Comparison of ENCODE assay signal across 1 fruit fly cellular context in genomic region chr3L:11210517-11210916, dm6.
TF ChIP-seq lines count a peak whose summit lies in the region.

Gene Ube3a, minus strand, starts transcription at chr3L:11210583.
Gene CG7600, plus strand, starts transcription at chr3L:11210786.

TF ChIP-seq in whole organism, embryonic, 481 proteins besides CTCF, POLR2A, EP300 and RAD21 (continued from another document and continues in another):
- TF ChIP-seq Nf-YC (tag; optimal IDR thresholded peaks at IDR 0.05; lab: Kevin White, UChicago): peak; percentile 54
- TF ChIP-seq ap (GFP tag; IDR thresholded peaks at IDR 0.05; lab: Robert Waterston, UW): no peak
- TF ChIP-seq CG17568 (GFP tag; optimal IDR thresholded peaks at IDR 0.05; lab: Kevin White, UChicago): no peak
- peak; percentile 22 for TF ChIP-seq Deaf1 (tag; optimal IDR thresholded peaks at IDR 0.05; lab: Kevin White, UChicago)
- TF ChIP-seq CG12071 (GFP tag; optimal IDR thresholded peaks at IDR 0.05; lab: Kevin White, UChicago): peak; percentile 7
- TF ChIP-seq tap (tag; optimal IDR thresholded peaks at IDR 0.05; lab: Kevin White, UChicago): peak; percentile 15
- no peak for TF ChIP-seq croc (GFP tag; conservative IDR thresholded peaks at IDR 0.05; lab: Robert Waterston, UW)
- TF ChIP-seq disco-r (GFP tag; optimal IDR thresholded peaks at IDR 0.05; lab: Kevin White, UChicago): no peak
- TF ChIP-seq D (optimal IDR thresholded peaks at IDR 0.05; lab: Kevin White, UChicago): no peak
- no peak for TF ChIP-seq D (GFP tag; optimal IDR thresholded peaks at IDR 0.05; lab: Kevin White, UChicago)
- TF ChIP-seq klu (GFP tag; IDR thresholded peaks at IDR 0.05; lab: Robert Waterston, UW): no peak
- TF ChIP-seq CG10543 (GFP tag; optimal IDR thresholded peaks at IDR 0.05; lab: Kevin White, UChicago): peak; percentile 53
- no peak for TF ChIP-seq pan (optimal IDR thresholded peaks at IDR 0.05; lab: Kevin White, UChicago)
- no peak for TF ChIP-seq pan (GFP tag; optimal IDR thresholded peaks at IDR 0.05 in 1 of 2, IDR thresholded peaks at IDR 0.05 in 1 of 2)
- no peak for TF ChIP-seq CG5953 (GFP tag; IDR thresholded peaks at IDR 0.05; lab: Robert Waterston, UW)
- no peak for TF ChIP-seq CG31388 (GFP tag; optimal IDR thresholded peaks at IDR 0.05; lab: Kevin White, UChicago)
- TF ChIP-seq amos (GFP tag; IDR thresholded peaks at IDR 0.05; lab: Robert Waterston, UW; ENCODE audit: partially characterized antibody): peak; percentile 99
- no peak for TF ChIP-seq CG18619 (GFP tag; optimal IDR thresholded peaks at IDR 0.05; lab: Kevin White, UChicago)
- no peak for TF ChIP-seq CG31365 (tag; optimal IDR thresholded peaks at IDR 0.05; lab: Kevin White, UChicago)
- peak; percentile 100 for TF ChIP-seq Bgb (GFP tag; IDR thresholded peaks at IDR 0.05; lab: Robert Waterston, UW; ENCODE audit: partially characterized antibody)
- no peak for TF ChIP-seq h (optimal IDR thresholded peaks at IDR 0.05; lab: Kevin White, UChicago)
- TF ChIP-seq CG14441 (GFP tag; IDR thresholded peaks at IDR 0.05; lab: Robert Waterston, UW): no peak
- peak; percentile 41 for TF ChIP-seq CG8924 (tag; optimal IDR thresholded peaks at IDR 0.05; lab: Kevin White, UChicago)
- no peak for TF ChIP-seq CG1529 (GFP tag; optimal IDR thresholded peaks at IDR 0.05; lab: Kevin White, UChicago)
- no peak for TF ChIP-seq CG3065 (GFP tag; optimal IDR thresholded peaks at IDR 0.05; lab: Kevin White, UChicago)
- peak; percentile 21 for TF ChIP-seq CG15269 (tag; optimal IDR thresholded peaks at IDR 0.05; lab: Kevin White, UChicago)
- TF ChIP-seq CG32772 (GFP tag; IDR thresholded peaks at IDR 0.05; lab: Robert Waterston, UW): no peak
- TF ChIP-seq CG16779 (GFP tag; IDR thresholded peaks at IDR 0.05; lab: Robert Waterston, UW): no peak
- peak; percentile 11 for TF ChIP-seq dmrt11E (tag; optimal IDR thresholded peaks at IDR 0.05; lab: Kevin White, UChicago)
- no peak for TF ChIP-seq Meics (GFP tag; optimal IDR thresholded peaks at IDR 0.05; lab: Kevin White, UChicago)
- no peak for TF ChIP-seq corto (GFP tag; optimal IDR thresholded peaks at IDR 0.05; lab: Kevin White, UChicago)
- TF ChIP-seq Hr39 (optimal IDR thresholded peaks at IDR 0.05; lab: Kevin White, UChicago): no peak
- peak; percentile 99 for TF ChIP-seq kay (GFP tag; optimal IDR thresholded peaks at IDR 0.05; lab: Kevin White, UChicago)
- TF ChIP-seq CG9797 (GFP tag; optimal IDR thresholded peaks at IDR 0.05; lab: Kevin White, UChicago): peak; percentile 71
- no peak for TF ChIP-seq schlank (tag; optimal IDR thresholded peaks at IDR 0.05; lab: Kevin White, UChicago)
- TF ChIP-seq sqz (GFP tag; optimal IDR thresholded peaks at IDR 0.05; lab: Kevin White, UChicago): peak; percentile 73
- TF ChIP-seq Oli (tag; optimal IDR thresholded peaks at IDR 0.05; lab: Kevin White, UChicago): no peak
- TF ChIP-seq Hr3 (GFP tag; optimal IDR thresholded peaks at IDR 0.05; lab: Kevin White, UChicago): no peak
- no peak for TF ChIP-seq CG32767 (GFP tag; IDR thresholded peaks at IDR 0.05; lab: Robert Waterston, UW)
- no peak for TF ChIP-seq Hmx (GFP tag; optimal IDR thresholded peaks at IDR 0.05; lab: Kevin White, UChicago)
- peak; percentile 63 for TF ChIP-seq CG7786 (GFP tag; optimal IDR thresholded peaks at IDR 0.05; lab: Kevin White, UChicago)
- TF ChIP-seq CG17385 (GFP tag; optimal IDR thresholded peaks at IDR 0.05; lab: Kevin White, UChicago): peak; percentile 20
- no peak for TF ChIP-seq Sry-β (GFP tag; optimal IDR thresholded peaks at IDR 0.05; lab: Kevin White, UChicago)
- no peak for TF ChIP-seq gt (GFP tag; IDR thresholded peaks at IDR 0.05; lab: Robert Waterston, UW)
- TF ChIP-seq MBD-R2 (GFP tag; IDR thresholded peaks at IDR 0.05; lab: Robert Waterston, UW): peak; percentile 87
- TF ChIP-seq Pdp1 (GFP tag; optimal IDR thresholded peaks at IDR 0.05; lab: Kevin White, UChicago): peak in 1 of 2 experiments; percentile 83
- no peak for TF ChIP-seq cad (GFP tag; optimal IDR thresholded peaks at IDR 0.05; lab: Kevin White, UChicago)
- TF ChIP-seq CG12219 (GFP tag; optimal IDR thresholded peaks at IDR 0.05; lab: Kevin White, UChicago): no peak
- TF ChIP-seq Gug (GFP tag; IDR thresholded peaks at IDR 0.05; lab: Robert Waterston, UW): no peak
- peak; percentile 77 for TF ChIP-seq CG3847 (GFP tag; IDR thresholded peaks at IDR 0.05; lab: Robert Waterston, UW)
- TF ChIP-seq fu2 (GFP tag; optimal IDR thresholded peaks at IDR 0.05; lab: Kevin White, UChicago): peak; percentile 36
- TF ChIP-seq CG12942 (GFP tag; optimal IDR thresholded peaks at IDR 0.05; lab: Kevin White, UChicago): no peak
- TF ChIP-seq odd (GFP tag; optimal IDR thresholded peaks at IDR 0.05; lab: Kevin White, UChicago): no peak
- no peak for TF ChIP-seq CG8944 (GFP tag; optimal IDR thresholded peaks at IDR 0.05; lab: Kevin White, UChicago)
- TF ChIP-seq CG31441 (GFP tag; IDR thresholded peaks at IDR 0.05; lab: Robert Waterston, UW): peak; percentile 49; the same call in 1 of the 2 replicates
- TF ChIP-seq CG11085 (GFP tag; IDR thresholded peaks at IDR 0.05; lab: Robert Waterston, UW): no peak; the same call in 1 of the 2 replicates
- peak in 1 of 3 experiments; percentile 65 for TF ChIP-seq Stat92E (GFP tag; optimal IDR thresholded peaks at IDR 0.05; lab: Kevin White, UChicago)
- no peak for TF ChIP-seq CG6854 (GFP tag; optimal IDR thresholded peaks at IDR 0.05; lab: Kevin White, UChicago)
- TF ChIP-seq CG15011 (GFP tag; optimal IDR thresholded peaks at IDR 0.05; lab: Kevin White, UChicago): no peak
- TF ChIP-seq CG10147 (GFP tag; optimal IDR thresholded peaks at IDR 0.05; lab: Kevin White, UChicago): peak; percentile 39
- TF ChIP-seq Hand (GFP tag; optimal IDR thresholded peaks at IDR 0.05; lab: Kevin White, UChicago): peak; percentile 28
- TF ChIP-seq danr (GFP tag; IDR thresholded peaks at IDR 0.05; lab: Robert Waterston, UW): no peak
- no peak for TF ChIP-seq Rx (GFP tag; IDR thresholded peaks at IDR 0.05; lab: Robert Waterston, UW)
- TF ChIP-seq CG10267 (tag; optimal IDR thresholded peaks at IDR 0.05; lab: Kevin White, UChicago): peak; percentile 99
- TF ChIP-seq Atf6 (GFP tag; IDR thresholded peaks at IDR 0.05; lab: Robert Waterston, UW): peak; percentile 36; the same call in 1 of the 2 replicates
- TF ChIP-seq sens-2 (GFP tag; IDR thresholded peaks at IDR 0.05; lab: Robert Waterston, UW): no peak
- TF ChIP-seq CG13296 (GFP tag; optimal IDR thresholded peaks at IDR 0.05; lab: Kevin White, UChicago): peak; percentile 27
- no peak for TF ChIP-seq Gsc (GFP tag; IDR thresholded peaks at IDR 0.05; lab: Robert Waterston, UW)
- TF ChIP-seq Lim3 (GFP tag; IDR thresholded peaks at IDR 0.05; lab: Robert Waterston, UW): no peak
- TF ChIP-seq slbo (GFP tag; IDR thresholded peaks at IDR 0.05; lab: Robert Waterston, UW): peak; percentile 59
- peak; percentile 47; the same call in 1 of the 3 replicates for TF ChIP-seq ci (GFP tag; IDR thresholded peaks at IDR 0.05; lab: Robert Waterston, UW)
- peak; percentile 100 for TF ChIP-seq mld (GFP tag; IDR thresholded peaks at IDR 0.05; lab: Robert Waterston, UW; ENCODE audit: partially characterized antibody)
- TF ChIP-seq dati (GFP tag; IDR thresholded peaks at IDR 0.05; lab: Robert Waterston, UW): no peak
- peak; percentile 84 for TF ChIP-seq CG1603 (tag; optimal IDR thresholded peaks at IDR 0.05; lab: Kevin White, UChicago)
- TF ChIP-seq gcm2 (GFP tag; optimal IDR thresholded peaks at IDR 0.05; lab: Kevin White, UChicago): no peak
- TF ChIP-seq Dfd (GFP tag; optimal IDR thresholded peaks at IDR 0.05; lab: Kevin White, UChicago): no peak
- no peak for TF ChIP-seq CG6765 (GFP tag; optimal IDR thresholded peaks at IDR 0.05; lab: Kevin White, UChicago)
- TF ChIP-seq CG12744 (GFP tag; optimal IDR thresholded peaks at IDR 0.05; lab: Kevin White, UChicago): peak; percentile 32
- peak; percentile 71 for TF ChIP-seq gsb-n (tag; optimal IDR thresholded peaks at IDR 0.05; lab: Kevin White, UChicago)
- TF ChIP-seq pros (GFP tag; optimal IDR thresholded peaks at IDR 0.05; lab: Kevin White, UChicago): no peak
- peak; percentile 93 for TF ChIP-seq CG2129 (GFP tag; IDR thresholded peaks at IDR 0.05; lab: Robert Waterston, UW; ENCODE audit: partially characterized antibody)
- no peak for TF ChIP-seq CG8281 (tag; optimal IDR thresholded peaks at IDR 0.05; lab: Kevin White, UChicago)
- no peak for TF ChIP-seq D19A (tag; optimal IDR thresholded peaks at IDR 0.05; lab: Kevin White, UChicago)
- peak; percentile 65 for TF ChIP-seq exex (tag; optimal IDR thresholded peaks at IDR 0.05; lab: Kevin White, UChicago)
- TF ChIP-seq fd3F (GFP tag; optimal IDR thresholded peaks at IDR 0.05; lab: Kevin White, UChicago): no peak
- TF ChIP-seq CG8765 (GFP tag; IDR thresholded peaks at IDR 0.05; lab: Robert Waterston, UW): no peak
- peak; percentile 67 for TF ChIP-seq CG2120 (GFP tag; optimal IDR thresholded peaks at IDR 0.05; lab: Kevin White, UChicago)
- TF ChIP-seq lilli (GFP tag; optimal IDR thresholded peaks at IDR 0.05; lab: Kevin White, UChicago): peak; percentile 61
- TF ChIP-seq cwo (GFP tag; optimal IDR thresholded peaks at IDR 0.05; lab: Kevin White, UChicago): peak; percentile 8
- no peak for TF ChIP-seq Camta (GFP tag; optimal IDR thresholded peaks at IDR 0.05; lab: Kevin White, UChicago)
- peak; percentile 60 for TF ChIP-seq Elba2 (GFP tag; optimal IDR thresholded peaks at IDR 0.05; lab: Kevin White, UChicago)
- TF ChIP-seq cg (GFP tag; optimal IDR thresholded peaks at IDR 0.05; lab: Kevin White, UChicago): peak; percentile 11
- TF ChIP-seq Dip2 (GFP tag; IDR thresholded peaks at IDR 0.05; lab: Robert Waterston, UW): no peak
- TF ChIP-seq CG13123 (GFP tag; optimal IDR thresholded peaks at IDR 0.05; lab: Kevin White, UChicago): no peak
- TF ChIP-seq Sox100B (GFP tag; optimal IDR thresholded peaks at IDR 0.05; lab: Kevin White, UChicago): no peak
- peak; percentile 25 for TF ChIP-seq CG4854 (GFP tag; optimal IDR thresholded peaks at IDR 0.05; lab: Kevin White, UChicago)
- TF ChIP-seq ato (GFP tag; IDR thresholded peaks at IDR 0.05; lab: Robert Waterston, UW; ENCODE audit: partially characterized antibody): peak; percentile 100
- peak; percentile 88 for TF ChIP-seq trem (tag; optimal IDR thresholded peaks at IDR 0.05; lab: Kevin White, UChicago)
- TF ChIP-seq Mes4 (GFP tag; optimal IDR thresholded peaks at IDR 0.05; lab: Kevin White, UChicago): peak; percentile 53
- TF ChIP-seq Neu2 (GFP tag; optimal IDR thresholded peaks at IDR 0.05; lab: Kevin White, UChicago; ENCODE audit: borderline replicate concordance): peak; percentile 24
- TF ChIP-seq CG7372 (GFP tag; IDR thresholded peaks at IDR 0.05; lab: Robert Waterston, UW): no peak
- peak; percentile 5 for TF ChIP-seq CG13775 (GFP tag; optimal IDR thresholded peaks at IDR 0.05; lab: Kevin White, UChicago)
- peak; percentile 43 to 56 for TF ChIP-seq dpn (GFP tag; optimal IDR thresholded peaks at IDR 0.05; lab: Kevin White, UChicago)
- TF ChIP-seq CG2202 (tag; optimal IDR thresholded peaks at IDR 0.05; lab: Kevin White, UChicago): peak; percentile 34
- peak; percentile 100 for TF ChIP-seq Opbp (GFP tag; IDR thresholded peaks at IDR 0.05; lab: Robert Waterston, UW; ENCODE audit: partially characterized antibody)
- no peak for TF ChIP-seq fd64A (GFP tag; optimal IDR thresholded peaks at IDR 0.05; lab: Kevin White, UChicago)
- TF ChIP-seq grn (GFP tag; optimal IDR thresholded peaks at IDR 0.05; lab: Kevin White, UChicago): peak; percentile 64
- TF ChIP-seq dmrt99B (tag; optimal IDR thresholded peaks at IDR 0.05; lab: Kevin White, UChicago): no peak
- no peak for TF ChIP-seq en (GFP tag; optimal IDR thresholded peaks at IDR 0.05; lab: Kevin White, UChicago)
- TF ChIP-seq unc-4 (GFP tag; IDR thresholded peaks at IDR 0.05; lab: Robert Waterston, UW; ENCODE audit: partially characterized antibody): peak; percentile 99
- no peak for TF ChIP-seq CG1647 (GFP tag; optimal IDR thresholded peaks at IDR 0.05; lab: Kevin White, UChicago)
- no peak for TF ChIP-seq CG8359 (GFP tag; optimal IDR thresholded peaks at IDR 0.05; lab: Kevin White, UChicago; ENCODE audit: borderline replicate concordance)
- TF ChIP-seq salm (tag; optimal IDR thresholded peaks at IDR 0.05; lab: Kevin White, UChicago): peak; percentile 28
- no peak for TF ChIP-seq Optix (GFP tag; IDR thresholded peaks at IDR 0.05; lab: Robert Waterston, UW)
- no peak for TF ChIP-seq Fer2 (tag; optimal IDR thresholded peaks at IDR 0.05; lab: Kevin White, UChicago)
- TF ChIP-seq CG18262 (tag; optimal IDR thresholded peaks at IDR 0.05; lab: Kevin White, UChicago): peak; percentile 33
- TF ChIP-seq CG10366 (GFP tag; IDR thresholded peaks at IDR 0.05; lab: Robert Waterston, UW): no peak
- peak; percentile 93 for TF ChIP-seq knrl (GFP tag; IDR thresholded peaks at IDR 0.05; lab: Robert Waterston, UW; ENCODE audit: partially characterized antibody)
- no peak for TF ChIP-seq slou (GFP tag; optimal IDR thresholded peaks at IDR 0.05; lab: Kevin White, UChicago)
- TF ChIP-seq Dip3 (GFP tag; optimal IDR thresholded peaks at IDR 0.05; lab: Kevin White, UChicago): peak; percentile 18
- TF ChIP-seq CG7987 (GFP tag; optimal IDR thresholded peaks at IDR 0.05; lab: Kevin White, UChicago): peak; percentile 62
- no peak for TF ChIP-seq az2 (GFP tag; optimal IDR thresholded peaks at IDR 0.05; lab: Kevin White, UChicago)
- TF ChIP-seq CG6813 (GFP tag; optimal IDR thresholded peaks at IDR 0.05; lab: Kevin White, UChicago): no peak
- peak; percentile 20 for TF ChIP-seq vfl (GFP tag; optimal IDR thresholded peaks at IDR 0.05; lab: Kevin White, UChicago)
- TF ChIP-seq usp (GFP tag; optimal IDR thresholded peaks at IDR 0.05; lab: Kevin White, UChicago): no peak
- TF ChIP-seq CG4707 (GFP tag; optimal IDR thresholded peaks at IDR 0.05; lab: Kevin White, UChicago): no peak
- TF ChIP-seq Ets97D (GFP tag; optimal IDR thresholded peaks at IDR 0.05; lab: Kevin White, UChicago): peak; percentile 75
- TF ChIP-seq luna (GFP tag; optimal IDR thresholded peaks at IDR 0.05; lab: Kevin White, UChicago): no peak
- TF ChIP-seq zen2 (GFP tag; IDR thresholded peaks at IDR 0.05; lab: Robert Waterston, UW; ENCODE audit: partially characterized antibody): peak; percentile 100
- no peak for TF ChIP-seq toy (GFP tag; IDR thresholded peaks at IDR 0.05; lab: Robert Waterston, UW)
- TF ChIP-seq NC2β (GFP tag; optimal IDR thresholded peaks at IDR 0.05; lab: Kevin White, UChicago): peak; percentile 65
- peak; percentile 60 for TF ChIP-seq CG9932 (GFP tag; IDR thresholded peaks at IDR 0.05; lab: Robert Waterston, UW)
- peak; percentile 90 for TF ChIP-seq B-H2 (GFP tag; optimal IDR thresholded peaks at IDR 0.05; lab: Kevin White, UChicago)
- TF ChIP-seq CG18764 (GFP tag; optimal IDR thresholded peaks at IDR 0.05; lab: Kevin White, UChicago): peak; percentile 8
